Worm (Caenorhabditis elegans): ENCODE data around the gene Y48B6A.5.
A peak's percentile ranks its signal among the peaks of the same experiment; 100 is the strongest.

DNA sequence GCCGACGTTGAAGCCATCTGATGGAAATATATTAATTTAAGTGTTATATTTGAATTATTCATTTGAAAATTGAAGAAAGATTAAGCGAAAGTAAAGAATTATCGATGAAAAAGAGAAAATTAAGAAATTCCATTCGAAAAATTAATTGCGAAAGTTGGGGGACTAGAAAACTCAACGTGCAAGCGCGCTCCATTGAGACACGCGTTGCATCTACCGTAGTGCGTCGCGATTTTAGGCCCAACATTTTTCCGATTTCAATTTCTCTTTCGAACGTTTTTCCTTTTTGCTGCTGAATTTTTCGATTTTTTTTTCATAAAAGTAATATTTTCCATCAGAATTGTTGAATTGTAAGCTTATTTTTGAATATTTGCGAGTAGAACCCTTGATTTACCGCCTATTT lies 20.6 kb downstream of the Y48B6A.5 start, which contains the start of gene Y48B6A.1:
- peak; percentile 53 for TF ChIP-seq elt-1 (tag; optimal IDR thresholded peaks at IDR 0.05; ENCODE audit: borderline replicate concordance, insufficient read depth)
- TF ChIP-seq nhr-12 (tag; optimal IDR thresholded peaks at IDR 0.05), result no peak
- TF ChIP-seq unc-39 (tag; optimal IDR thresholded peaks at IDR 0.05), result no peak
- peak; percentile 33 for TF ChIP-seq unc-62 (GFP tag; optimal IDR thresholded peaks at IDR 0.05)
- peak; percentile 97 for TF ChIP-seq lin-13 (tag; optimal IDR thresholded peaks at IDR 0.05)

Measured in whole organism, mixed stage, embryonic.